Fruit fly (Drosophila melanogaster) whole organism, pupa: ENCODE measurements around the gene Cpr66Cb.

Source experiments
- CG10348 ChIP-seq: fragments of 200-800 bp; sonication (Bioruptor generic); IDR thresholded peaks from 2 replicates; pipeline ENCODE4 v1.3.6; 2022; ENCODE audit warnings: missing biosample characterization, missing genetic modification characterization
- CG12605 ChIP-seq: fragments of 200-800 bp; sonication (Bioruptor generic); IDR thresholded peaks from 2 replicates; pipeline ENCODE4 v1.3.6; 2022; ENCODE audit warnings: missing biosample characterization, missing genetic modification characterization
- CG32121 ChIP-seq: fragments of 200-800 bp; sonication (Bioruptor generic); IDR thresholded peaks from 2 replicates; pipeline ENCODE4 v1.3.6; 2022; ENCODE audit warnings: missing biosample characterization, missing genetic modification characterization
- CG34367 ChIP-seq: fragments of 200-800 bp; sonication (Bioruptor generic); optimal IDR thresholded peaks from 2 replicates; lab custom pipeline; 2018; ENCODE audit warnings: missing biosample characterization, mild to moderate bottlenecking, missing genetic modification characterization
- CG8159 ChIP-seq: fragments of 200-800 bp; sonication (Bioruptor generic); optimal IDR thresholded peaks from 3 replicates; lab custom pipeline; 2018; ENCODE audit warnings: missing biosample characterization, mild to moderate bottlenecking, missing genetic modification characterization, moderate library complexity
- CG8301 ChIP-seq: fragments of 200-800 bp; sonication (Bioruptor generic); optimal IDR thresholded peaks from 2 replicates; lab custom pipeline; 2018; ENCODE audit warnings: missing biosample characterization, mild to moderate bottlenecking, missing genetic modification characterization
- CG9948 ChIP-seq: fragments of 200-800 bp; sonication (Bioruptor generic); optimal IDR thresholded peaks from 2 replicates; lab custom pipeline; 2018; ENCODE audit warnings: missing biosample characterization, mild to moderate bottlenecking, missing genetic modification characterization, moderate library complexity
- Snoo ChIP-seq: fragments of 200-800 bp; sonication (Bioruptor generic); optimal IDR thresholded peaks from 3 replicates; lab custom pipeline; 2017; ENCODE audit warnings: missing biosample characterization, mild to moderate bottlenecking, missing genetic modification characterization, inconsistent platforms

dm6 chr3L:8299224-8300130 lies 37.0 kb upstream of the Cpr66Cb start, which contains the start of the genes Arl5 and CG13671:
- TF ChIP-seq CG32121 (GFP tag; lab: Robert Waterston, UW) = peak; percentile 58; the same call in 1 of the 2 replicates
- peak; percentile 54 for TF ChIP-seq CG12605 (GFP tag; lab: Robert Waterston, UW)
- peak; percentile 37 for TF ChIP-seq CG8301
- no peak for TF ChIP-seq CG10348 (GFP tag; lab: Robert Waterston, UW)
- peak; percentile 41 for TF ChIP-seq CG9948 (tag; lab: Kevin White, UChicago)
- TF ChIP-seq CG34367 (tag; lab: Kevin White, UChicago) = no peak
- TF ChIP-seq Snoo (tag; lab: Kevin White, UChicago) = peak; percentile 53
- peak; percentile 54 for TF ChIP-seq CG8159 (tag; lab: Kevin White, UChicago)
